Fruit fly (Drosophila melanogaster): ENCODE measurements around the gene caup.

dm6 chr3L:12566065-12566730, 43.2 kb upstream of the caup start:
- no peak for TF ChIP-seq Myc (optimal IDR thresholded peaks at IDR 0.05)
- no peak for TF ChIP-seq ttk (optimal IDR thresholded peaks at IDR 0.05)
